Fruit fly (Drosophila melanogaster): ENCODE measurements around the gene CG18284.
A peak's percentile ranks its signal among the peaks of the same experiment; 100 is the strongest.

The CG18284 gene

DNA sequence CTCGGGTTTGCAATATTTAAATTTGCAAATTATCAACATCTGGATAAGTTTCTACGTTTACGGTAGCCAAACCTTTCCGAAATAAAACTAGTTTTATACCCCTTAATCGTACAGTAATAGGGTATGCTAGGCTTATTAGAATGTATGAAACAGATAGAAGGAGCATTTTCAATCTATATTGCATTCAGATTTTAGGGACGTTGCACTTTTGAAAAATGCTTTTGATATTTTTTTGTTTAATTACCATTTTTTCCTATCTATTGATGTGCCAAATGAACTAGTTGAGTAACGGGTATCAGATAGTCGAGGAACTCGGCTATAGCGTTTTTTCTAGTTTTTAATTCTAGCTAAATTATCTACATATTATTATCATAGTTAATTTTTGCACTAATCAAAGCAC, 39.1 kb downstream of the CG18284 start (continued):
- no peak for TF ChIP-seq Bgb (GFP tag; IDR thresholded peaks at IDR 0.05; ENCODE audit: partially characterized antibody)
- no peak for TF ChIP-seq CG7928 (GFP tag; optimal IDR thresholded peaks at IDR 0.05)
- TF ChIP-seq CG3163 (GFP tag; optimal IDR thresholded peaks at IDR 0.05): no peak
- no peak for TF ChIP-seq CG10267 (tag; optimal IDR thresholded peaks at IDR 0.05)
- no peak for TF ChIP-seq CG17359 (tag; optimal IDR thresholded peaks at IDR 0.05)
- peak; percentile 23; the same call in 1 of the 2 replicates for TF ChIP-seq Xrp1 (GFP tag; IDR thresholded peaks at IDR 0.05)

DNA sequence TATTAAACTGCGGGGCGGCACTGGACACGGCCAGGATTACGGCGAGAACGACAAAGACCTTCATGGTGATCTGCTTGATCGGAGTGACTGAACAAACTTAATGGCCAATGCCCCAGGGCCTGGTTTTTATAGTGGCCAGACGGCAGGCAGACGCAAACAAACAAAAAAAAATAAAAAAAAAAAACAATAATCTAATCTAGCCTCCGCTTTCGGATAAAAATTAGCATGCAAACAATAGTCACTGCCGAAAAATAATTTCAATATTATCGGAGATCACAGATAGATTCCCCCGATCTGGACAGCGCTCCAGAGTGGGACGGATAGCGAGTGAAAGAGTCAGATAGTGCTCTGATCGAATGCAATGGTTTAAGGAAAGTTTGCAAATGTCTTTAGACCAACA, 40.5 kb downstream of the CG18284 start, which contains the start of gene CG7299:
Gene CG7299, minus strand, starts transcription at position 101 of the 400 bp plus-strand sequence.
- no peak for TF ChIP-seq rib (GFP tag; IDR thresholded peaks at IDR 0.05)
- TF ChIP-seq vvl (GFP tag; IDR thresholded peaks at IDR 0.05): peak; percentile 39; the same call in 1 of the 2 replicates
- peak; percentile 35 for TF ChIP-seq sens (GFP tag)
- TF ChIP-seq Atf6 (GFP tag; IDR thresholded peaks at IDR 0.05): no peak
- TF ChIP-seq chinmo (GFP tag; IDR thresholded peaks at IDR 0.05; ENCODE audit: partially characterized antibody): 0 out of 4 replicates have a peak, but pooled peaks have one; percentile 30
- peak; percentile 74 for TF ChIP-seq CG13894 (tag; optimal IDR thresholded peaks at IDR 0.05)
- no peak for TF ChIP-seq so (GFP tag; IDR thresholded peaks at IDR 0.05)
- no peak for TF ChIP-seq CG7987 (GFP tag; optimal IDR thresholded peaks at IDR 0.05)
- TF ChIP-seq grn (GFP tag; optimal IDR thresholded peaks at IDR 0.05): peak; percentile 37

DNA sequence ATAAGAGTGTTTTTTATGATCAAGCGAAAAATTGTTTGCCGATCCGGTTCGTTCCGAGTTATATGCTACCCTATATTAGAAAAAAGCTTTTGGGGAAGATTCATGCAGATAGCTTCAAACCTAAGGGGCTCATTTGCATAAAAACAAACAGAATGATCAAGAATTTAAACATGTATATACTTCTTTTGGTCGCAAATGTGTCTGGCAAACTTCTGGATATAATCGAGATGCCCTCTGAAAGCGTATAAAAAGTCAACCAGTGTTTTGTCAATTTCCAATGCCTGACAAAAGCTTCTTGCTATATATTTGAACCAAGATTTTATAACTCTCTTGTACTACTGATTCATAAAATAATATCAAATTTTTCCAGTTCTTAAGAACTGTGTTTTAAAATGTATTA, 41.9 kb downstream of the CG18284 start:
- TF ChIP-seq hth (optimal IDR thresholded peaks at IDR 0.05) (no peak), Nf-YC (tag; optimal IDR thresholded peaks at IDR 0.05) (no peak), CTCF (GFP tag; optimal IDR thresholded peaks at IDR 0.05) (no peak), ind (GFP tag; optimal IDR thresholded peaks at IDR 0.05) (peak; percentile 20), CG10654 (GFP tag; optimal IDR thresholded peaks at IDR 0.05) (no peak), Adf1 (GFP tag; IDR thresholded peaks at IDR 0.05) (no peak), Dip3 (GFP tag; optimal IDR thresholded peaks at IDR 0.05) (no peak), PHDP (tag; optimal IDR thresholded peaks at IDR 0.05) (no peak), CG4328 (GFP tag; optimal IDR thresholded peaks at IDR 0.05) (no peak), CG30403 (GFP tag; optimal IDR thresholded peaks at IDR 0.05) (no peak), CG7745 (tag; optimal IDR thresholded peaks at IDR 0.05) (no peak), stwl (tag; optimal IDR thresholded peaks at IDR 0.05) (peak; percentile 77), Pdp1 (GFP tag; optimal IDR thresholded peaks at IDR 0.05) (no peak), sens (GFP tag) (peak; percentile 65), CG15011 (GFP tag; optimal IDR thresholded peaks at IDR 0.05) (no peak), CG18262 (tag; optimal IDR thresholded peaks at IDR 0.05) (peak; percentile 9), H15 (GFP tag; IDR thresholded peaks at IDR 0.05) (no peak), CG9437 (GFP tag; optimal IDR thresholded peaks at IDR 0.05) (peak; percentile 23), CG18599 (GFP tag; optimal IDR thresholded peaks at IDR 0.05) (no peak), sob (GFP tag; IDR thresholded peaks at IDR 0.05) (no peak), ewg (GFP tag; optimal IDR thresholded peaks at IDR 0.05) (no peak), CG1233 (GFP tag; optimal IDR thresholded peaks at IDR 0.05) (no peak), CG31224 (GFP tag; IDR thresholded peaks at IDR 0.05) (no peak), CG10321 (GFP tag; IDR thresholded peaks at IDR 0.05) (no peak), Rx (GFP tag; IDR thresholded peaks at IDR 0.05) (no peak), unc-4 (GFP tag; IDR thresholded peaks at IDR 0.05; ENCODE audit: partially characterized antibody) (no peak), CG6254 (GFP tag; optimal IDR thresholded peaks at IDR 0.05) (no peak), GATAe (GFP tag; conservative IDR thresholded peaks at IDR 0.05) (no peak), ara (GFP tag; IDR thresholded peaks at IDR 0.05) (no peak), CG12391 (tag; optimal IDR thresholded peaks at IDR 0.05) (no peak), CG11504 (tag; optimal IDR thresholded peaks at IDR 0.05) (peak; percentile 47), ci (GFP tag; IDR thresholded peaks at IDR 0.05) (no peak), trem (tag; optimal IDR thresholded peaks at IDR 0.05) (no peak), Trl (optimal IDR thresholded peaks at IDR 0.05) (no peak), Trl (GFP tag; optimal IDR thresholded peaks at IDR 0.05) (no peak), CG32532 (GFP tag; IDR thresholded peaks at IDR 0.05) (no peak)
